Fruit fly (Drosophila melanogaster) whole organism, embryonic: ENCODE results near the gene CG13894.

Source experiments
- Asciz ChIP-seq: fragments of 200-800 bp; sonication (Bioruptor generic); optimal IDR thresholded peaks from 2 replicates; lab custom pipeline; 2017; ENCODE audit warnings: missing biosample characterization, mild to moderate bottlenecking, missing genetic modification characterization, missing genetic modification reagents
- B-H2 ChIP-seq: fragments of 200-800 bp; sonication (Bioruptor generic); optimal IDR thresholded peaks from 2 replicates; lab custom pipeline; 2018; ENCODE audit warnings: missing biosample characterization, mild to moderate bottlenecking, missing genetic modification characterization
- CG12219 ChIP-seq: fragments of 200-800 bp; sonication (Bioruptor generic); optimal IDR thresholded peaks from 3 replicates; lab custom pipeline; 2018; ENCODE audit warnings: missing biosample characterization, mild to moderate bottlenecking, missing genetic modification characterization
- CG12942 ChIP-seq: fragments of 200-800 bp; sonication (Bioruptor generic); optimal IDR thresholded peaks from 3 replicates; lab custom pipeline; 2016; ENCODE audit warnings: missing biosample characterization, missing genetic modification characterization
- CG16813 ChIP-seq: fragments of 200-800 bp; sonication (Bioruptor generic); IDR thresholded peaks from 3 replicates; pipeline ENCODE4 v1.3.6; 2022; ENCODE audit warnings: missing biosample characterization, missing genetic modification characterization; ENCODE audit not compliant: partially characterized antibody
- CG17328 ChIP-seq: fragments of 200-800 bp; sonication (Bioruptor generic); IDR thresholded peaks from 2 replicates; pipeline ENCODE4 v1.3.6; 2022; ENCODE audit warnings: missing biosample characterization, missing genetic modification characterization
- CG30431 ChIP-seq: fragments of 200-800 bp; sonication (Bioruptor generic); optimal IDR thresholded peaks from 2 replicates; lab custom pipeline; 2017; ENCODE audit warnings: missing biosample characterization, missing genetic modification characterization
- CG31365 ChIP-seq: fragments of 200-800 bp; sonication (Bioruptor generic); optimal IDR thresholded peaks from 2 replicates; lab custom pipeline; 2018; ENCODE audit warnings: missing biosample characterization, mild to moderate bottlenecking, missing genetic modification characterization
- CG32772 ChIP-seq: fragments of 200-800 bp; sonication (Bioruptor generic); IDR thresholded peaks from 2 replicates; pipeline ENCODE4 v1.3.6; 2022; ENCODE audit warnings: missing biosample characterization, missing genetic modification characterization
- CG4730 ChIP-seq: fragments of 200-800 bp; sonication (Bioruptor generic); IDR thresholded peaks from 2 replicates; pipeline ENCODE4 v1.3.6; 2022; ENCODE audit warnings: missing biosample characterization, missing genetic modification characterization
- CG6254 ChIP-seq: fragments of 200-800 bp; sonication (Bioruptor generic); optimal IDR thresholded peaks from 3 replicates; lab custom pipeline; 2017; ENCODE audit warnings: mild to moderate bottlenecking, missing biosample characterization, missing genetic modification reagents, missing genetic modification characterization
- CG7928 ChIP-seq: fragments of 200-800 bp; sonication (Bioruptor generic); optimal IDR thresholded peaks from 2 replicates; lab custom pipeline; 2017; ENCODE audit warnings: missing biosample characterization, mild to moderate bottlenecking, missing genetic modification characterization
- CG8281 ChIP-seq: fragments of 200-800 bp; sonication (Bioruptor generic); optimal IDR thresholded peaks from 2 replicates; lab custom pipeline; 2018; ENCODE audit warnings: missing biosample characterization, mild to moderate bottlenecking, missing genetic modification characterization, moderate library complexity
- CG8924 ChIP-seq: fragments of 200-800 bp; optimal IDR thresholded peaks from 3 replicates; lab custom pipeline; 2019; ENCODE audit warnings: missing biosample characterization, mild to moderate bottlenecking, missing genetic modification characterization, moderate library complexity
- CG9797 ChIP-seq: fragments of 200-800 bp; sonication (Bioruptor generic); optimal IDR thresholded peaks from 3 replicates; lab custom pipeline; 2018; ENCODE audit warnings: missing biosample characterization, mild to moderate bottlenecking, missing genetic modification characterization
- Drgx ChIP-seq: fragments of 200-800 bp; sonication (Bioruptor generic); IDR thresholded peaks from 2 replicates; pipeline ENCODE4 v1.3.6; 2022; ENCODE audit warnings: missing biosample characterization, missing genetic modification characterization
- E2f2 ChIP-seq: fragments of 200-800 bp; sonication (Bioruptor generic); IDR thresholded peaks from 2 replicates; pipeline ENCODE4 v1.3.6; 2022; ENCODE audit warnings: missing biosample characterization, missing genetic modification characterization
- Eip74EF ChIP-seq, 2 experiments: fragments of 200-800 bp in 1 of 2; fragments of >200 bp in 1 of 2; sonication (Bioruptor generic) in 1 of 2; optimal IDR thresholded peaks; 2 replicates each; lab custom pipeline; 2017 to 2019; ENCODE audit warnings: missing biosample characterization in 2 of 2, missing genetic modification characterization in 2 of 2, mild to moderate bottlenecking in 1 of 2, moderate library complexity in 1 of 2
- Elba2 ChIP-seq: fragments of 200-800 bp; sonication (Bioruptor generic); optimal IDR thresholded peaks from 3 replicates; lab custom pipeline; 2016; ENCODE audit warnings: missing biosample characterization, missing genetic modification characterization
- GATAe ChIP-seq: fragments of 200-800 bp; sonication (Bioruptor generic); conservative IDR thresholded peaks from 2 replicates; pipeline ENCODE4 v1.3.6; 2022; ENCODE audit warnings: missing biosample characterization, missing genetic modification characterization
- HmgZ ChIP-seq: fragments of 200-800 bp; sonication (Bioruptor generic); optimal IDR thresholded peaks from 2 replicates; lab custom pipeline; 2018; ENCODE audit warnings: missing biosample characterization, mild to moderate bottlenecking, missing genetic modification characterization
- Jarid2 ChIP-seq: fragments of 200-800 bp; sonication (Bioruptor generic); optimal IDR thresholded peaks from 3 replicates; lab custom pipeline; 2017; ENCODE audit warnings: mild to moderate bottlenecking, missing biosample characterization, missing genetic modification reagents, missing genetic modification characterization
- Mad ChIP-seq: fragments of 200-800 bp; sonication (Bioruptor generic); optimal IDR thresholded peaks from 2 replicates; lab custom pipeline; 2016; ENCODE audit warnings: missing biosample characterization, missing genetic modification characterization
- Neu2 ChIP-seq: fragments of 200-800 bp; sonication (Bioruptor generic); optimal IDR thresholded peaks from 3 replicates; lab custom pipeline; 2016; ENCODE audit warnings: missing biosample characterization, missing genetic modification characterization, borderline replicate concordance
- Nf-YC ChIP-seq: fragments of 200-800 bp; optimal IDR thresholded peaks from 3 replicates; lab custom pipeline; 2019; ENCODE audit warnings: missing biosample characterization, mild to moderate bottlenecking, missing genetic modification characterization, moderate library complexity
- ab ChIP-seq: fragments of 200-800 bp; sonication (Bioruptor generic); optimal IDR thresholded peaks from 2 replicates; lab custom pipeline; 2016; ENCODE audit warnings: missing biosample characterization, missing genetic modification characterization
- abd-A ChIP-seq: fragments of 200-800 bp; sonication (Bioruptor generic); optimal IDR thresholded peaks from 3 replicates; lab custom pipeline; 2019; ENCODE audit warnings: missing biosample characterization, mild to moderate bottlenecking, missing genetic modification characterization, moderate library complexity
- aop ChIP-seq: fragments of 200-800 bp; sonication (Bioruptor generic); IDR thresholded peaks from 2 replicates; pipeline ENCODE4 v1.3.6; 2022; ENCODE audit warnings: missing biosample characterization, missing genetic modification characterization
- bab2 ChIP-seq: fragments of 200-800 bp; sonication (Bioruptor generic); optimal IDR thresholded peaks from 2 replicates; lab custom pipeline; 2016; ENCODE audit warnings: missing biosample characterization, missing genetic modification characterization
- bbx ChIP-seq: fragments of 200-800 bp; sonication (Bioruptor generic); IDR thresholded peaks from 2 replicates; pipeline ENCODE4 v1.3.6; 2022; ENCODE audit warnings: missing biosample characterization, missing genetic modification characterization; ENCODE audit not compliant: partially characterized antibody
- corto ChIP-seq: fragments of 200-800 bp; sonication (Bioruptor generic); optimal IDR thresholded peaks from 2 replicates; lab custom pipeline; 2016; ENCODE audit warnings: missing biosample characterization, mild to moderate bottlenecking, missing genetic modification characterization, moderate library complexity
- crp ChIP-seq, 2 experiments: fragments of 200-800 bp; sonication (Bioruptor generic); optimal IDR thresholded peaks; 2 replicates in 1 of 2; 3 replicates in 1 of 2; lab custom pipeline; 2017; ENCODE audit warnings: missing biosample characterization in 2 of 2, missing genetic modification characterization in 2 of 2, mild to moderate bottlenecking in 1 of 2, moderate library complexity in 1 of 2
- dati ChIP-seq: fragments of 200-800 bp; sonication (Bioruptor generic); IDR thresholded peaks from 2 replicates; pipeline ENCODE4 v1.3.6; 2022; ENCODE audit warnings: missing biosample characterization, missing genetic modification characterization
- esg ChIP-seq: fragments of 200-800 bp; sonication (Bioruptor generic); conservative IDR thresholded peaks from 2 replicates; pipeline ENCODE4 v1.3.6; 2022; ENCODE audit warnings: missing biosample characterization, missing genetic modification characterization
- grn ChIP-seq: fragments of 200-800 bp; sonication (Bioruptor generic); optimal IDR thresholded peaks from 3 replicates; lab custom pipeline; 2017; ENCODE audit warnings: missing biosample characterization, missing genetic modification characterization
- gt ChIP-seq: fragments of 200-800 bp; sonication (Bioruptor generic); IDR thresholded peaks from 2 replicates; pipeline ENCODE4 v1.3.6; 2022; ENCODE audit warnings: missing biosample characterization, missing genetic modification characterization
- lbe ChIP-seq: fragments of 200-800 bp; sonication (Bioruptor generic); optimal IDR thresholded peaks from 2 replicates; lab custom pipeline; 2016; ENCODE audit warnings: missing biosample characterization, mild to moderate bottlenecking, missing genetic modification characterization
- mld ChIP-seq: fragments of 200-800 bp; sonication (Bioruptor generic); IDR thresholded peaks from 3 replicates; pipeline ENCODE4 v1.3.6; 2022; ENCODE audit warnings: missing biosample characterization, missing genetic modification characterization; ENCODE audit not compliant: partially characterized antibody
- phol ChIP-seq: fragments of 200-800 bp; sonication (Bioruptor generic); optimal IDR thresholded peaks from 3 replicates; lab custom pipeline; 2018; ENCODE audit warnings: missing biosample characterization, mild to moderate bottlenecking, missing genetic modification characterization, moderate library complexity
- rib ChIP-seq: fragments of 200-800 bp; sonication (Bioruptor generic); IDR thresholded peaks from 2 replicates; pipeline ENCODE4 v1.3.6; 2022; ENCODE audit warnings: missing biosample characterization, missing genetic modification characterization
- schlank ChIP-seq: fragments of 200-800 bp; sonication (Bioruptor generic); optimal IDR thresholded peaks from 2 replicates; lab custom pipeline; 2018; ENCODE audit warnings: missing biosample characterization, mild to moderate bottlenecking, missing genetic modification characterization
- seq ChIP-seq: fragments of 200-800 bp; sonication (Bioruptor generic); IDR thresholded peaks from 2 replicates; pipeline ENCODE4 v1.3.6; 2022; ENCODE audit warnings: missing biosample characterization, missing genetic modification characterization
- trh ChIP-seq: fragments of 200-800 bp; sonication (Bioruptor generic); optimal IDR thresholded peaks from 2 replicates; lab custom pipeline; 2016; ENCODE audit warnings: missing biosample characterization, missing genetic modification characterization
- tx ChIP-seq: fragments of 200-800 bp; sonication (Bioruptor generic); optimal IDR thresholded peaks from 2 replicates; lab custom pipeline; 2016; ENCODE audit warnings: missing biosample characterization, missing genetic modification characterization
- vfl ChIP-seq: fragments of 200-800 bp; sonication (Bioruptor generic); optimal IDR thresholded peaks from 2 replicates; lab custom pipeline; 2016; ENCODE audit warnings: missing biosample characterization, missing genetic modification characterization
- wdn ChIP-seq: fragments of 200-800 bp; sonication (Bioruptor generic); IDR thresholded peaks from 2 replicates; pipeline ENCODE4 v1.3.6; 2022; ENCODE audit warnings: missing biosample characterization, missing genetic modification characterization
- zen ChIP-seq: fragments of 200-800 bp; sonication (Bioruptor generic); optimal IDR thresholded peaks from 3 replicates; lab custom pipeline; 2018; ENCODE audit warnings: missing biosample characterization, mild to moderate bottlenecking, missing genetic modification characterization, moderate library complexity
- zf30C ChIP-seq: fragments of 200-800 bp; sonication (Bioruptor generic); optimal IDR thresholded peaks from 3 replicates; lab custom pipeline; 2018; ENCODE audit warnings: missing biosample characterization, mild to moderate bottlenecking, missing genetic modification characterization

The CG13894 gene

dm6 chr3L:711839-712553 is 13.1 kb upstream of the CG13894 start, which contains the start of gene CG13896 (continued):
- TF ChIP-seq gt (GFP tag; lab: Robert Waterston, UW) (no peak; the same call in 1 of the 2 replicates), Eip74EF (GFP tag; optimal IDR thresholded peaks at IDR 0.05; lab: Kevin White, UChicago) (peak in 1 of 2 experiments; percentile 71), CG17328 (peak; percentile 86), crp (GFP tag; optimal IDR thresholded peaks at IDR 0.05; lab: Kevin White, UChicago) (peak; percentile 19 to 74), Asciz (GFP tag; lab: Kevin White, UChicago) (peak; percentile 63), GATAe (GFP tag; lab: Robert Waterston, UW) (no peak), Elba2 (GFP tag; lab: Kevin White, UChicago) (peak; percentile 55), CG4730 (GFP tag; lab: Robert Waterston, UW) (peak; percentile 82), Nf-YC (peak; percentile 63), CG7928 (GFP tag; lab: Kevin White, UChicago) (peak; percentile 53), CG8924 (peak; percentile 76), grn (GFP tag; lab: Kevin White, UChicago) (peak; percentile 63), Drgx (GFP tag; lab: Robert Waterston, UW) (peak; percentile 57; the same call in 1 of the 2 replicates), esg (GFP tag; lab: Robert Waterston, UW) (peak; percentile 69), bbx (peak; percentile 70), Mad (peak; percentile 89), CG12219 (peak; percentile 66), bab2 (GFP tag; lab: Kevin White, UChicago) (peak; percentile 95), zf30C (GFP tag; lab: Kevin White, UChicago) (peak; percentile 96), aop (GFP tag; lab: Robert Waterston, UW) (0 out of 2 replicates have a peak, but pooled peaks have one; percentile 24), seq (GFP tag; lab: Robert Waterston, UW) (no peak), HmgZ (tag; lab: Kevin White, UChicago) (peak; percentile 91), E2f2 (GFP tag; lab: Robert Waterston, UW) (peak; percentile 65), mld (GFP tag; lab: Robert Waterston, UW) (no peak), Jarid2 (GFP tag; lab: Kevin White, UChicago) (peak; percentile 54), schlank (tag; lab: Kevin White, UChicago) (peak; percentile 60), dati (GFP tag; lab: Robert Waterston, UW) (peak; percentile 68), lbe (GFP tag; lab: Kevin White, UChicago) (peak; percentile 73), CG9797 (GFP tag; lab: Kevin White, UChicago) (peak; percentile 21), CG32772 (GFP tag; lab: Robert Waterston, UW) (peak; percentile 84), trh (GFP tag; lab: Kevin White, UChicago) (peak; percentile 85), zen (peak; percentile 84), vfl (peak; percentile 71), corto (GFP tag; lab: Kevin White, UChicago) (peak; percentile 30), phol (tag; lab: Kevin White, UChicago) (peak; percentile 76), tx (peak; percentile 81), Neu2 (peak; percentile 41), CG30431 (peak; percentile 84), wdn (peak; percentile 65), B-H2 (GFP tag; lab: Kevin White, UChicago) (peak; percentile 75), CG31365 (peak; percentile 76), CG12942 (GFP tag; lab: Kevin White, UChicago) (peak; percentile 80), CG6254 (peak; percentile 61), CG16813 (GFP tag; lab: Robert Waterston, UW) (peak; percentile 62; the same call in 1 of the 3 replicates), rib (GFP tag; lab: Robert Waterston, UW) (no peak), CG8281 (peak; percentile 34), abd-A (tag; lab: Kevin White, UChicago) (peak; percentile 67), ab (GFP tag; lab: Kevin White, UChicago) (peak; percentile 88)
